Worm (Caenorhabditis elegans) whole organism, L1 larva: Measurements from ENCODE around the gene fbxl-4.

ENCODE experiments used
- ces-1 ChIP-seq: fragments of 150-350 bp; optimal IDR thresholded peaks from 2 replicates; lab custom pipeline; 2014; ENCODE audit warnings: missing biosample characterization, missing genetic modification reagents, missing genetic modification characterization
- dpl-1 ChIP-seq, 3 experiments: fragments of 150-350 bp in 2 of 3; sonication (generic microtip) in 1 of 3; optimal IDR thresholded peaks; 2 replicates each; lab custom pipeline; 2014 to 2017; ENCODE audit warnings: missing biosample characterization in 3 of 3, missing genetic modification characterization in 3 of 3, missing genetic modification reagents in 3 of 3
- efl-1 ChIP-seq, 4 experiments: fragments of 150-350 bp; optimal IDR thresholded peaks in 3 of 4; peaks in 1 of 4; 1 replicate in 1 of 4; 2 replicates in 3 of 4; lab custom pipeline; 2014; ENCODE audit warnings: missing biosample characterization in 2 of 4, missing genetic modification characterization in 2 of 4, missing genetic modification reagents in 2 of 4
- elt-2 ChIP-seq: sonication (generic microtip); optimal IDR thresholded peaks from 2 replicates; lab custom pipeline; 2016; ENCODE audit warnings: missing genetic modification characterization, mild to moderate bottlenecking, inconsistent platforms, missing compliant biosample characterization, missing genetic modification reagents
- fkh-10 ChIP-seq: sonication (generic microtip); optimal IDR thresholded peaks from 2 replicates; lab custom pipeline; 2017; ENCODE audit warnings: missing biosample characterization, missing genetic modification reagents, missing genetic modification characterization
- grh-1 ChIP-seq: fragments of 200-800 bp; sonication (Bioruptor generic); IDR thresholded peaks from 2 replicates; pipeline ENCODE4 v1.3.6; 2022; ENCODE audit warnings: missing genetic modification reagents, missing genetic modification characterization, missing compliant biosample characterization
- mab-9 ChIP-seq: fragments of 200-800 bp; sonication (Bioruptor generic); IDR thresholded peaks from 2 replicates; pipeline ENCODE4 v1.3.6; 2022; ENCODE audit warnings: missing genetic modification reagents, missing genetic modification characterization, missing compliant biosample characterization
- mef-2 ChIP-seq: fragments of 150-350 bp; optimal IDR thresholded peaks from 2 replicates; lab custom pipeline; 2014; ENCODE audit warnings: missing biosample characterization, missing genetic modification characterization
- nhr-12 ChIP-seq: sonication (generic microtip); optimal IDR thresholded peaks from 2 replicates; lab custom pipeline; 2017; ENCODE audit warnings: missing biosample characterization, missing genetic modification characterization
- nhr-237 ChIP-seq: fragments of 150-350 bp; optimal IDR thresholded peaks from 2 replicates; lab custom pipeline; 2014; ENCODE audit warnings: missing biosample characterization, missing genetic modification characterization
- sptf-1 ChIP-seq: fragments of 150-350 bp; optimal IDR thresholded peaks from 2 replicates; lab custom pipeline; 2014; ENCODE audit warnings: missing biosample characterization, missing genetic modification characterization
- unc-130 ChIP-seq: fragments of 150-350 bp; optimal IDR thresholded peaks from 2 replicates; lab custom pipeline; 2017; ENCODE audit warnings: missing biosample characterization, missing genetic modification characterization, inconsistent platforms

DNA sequence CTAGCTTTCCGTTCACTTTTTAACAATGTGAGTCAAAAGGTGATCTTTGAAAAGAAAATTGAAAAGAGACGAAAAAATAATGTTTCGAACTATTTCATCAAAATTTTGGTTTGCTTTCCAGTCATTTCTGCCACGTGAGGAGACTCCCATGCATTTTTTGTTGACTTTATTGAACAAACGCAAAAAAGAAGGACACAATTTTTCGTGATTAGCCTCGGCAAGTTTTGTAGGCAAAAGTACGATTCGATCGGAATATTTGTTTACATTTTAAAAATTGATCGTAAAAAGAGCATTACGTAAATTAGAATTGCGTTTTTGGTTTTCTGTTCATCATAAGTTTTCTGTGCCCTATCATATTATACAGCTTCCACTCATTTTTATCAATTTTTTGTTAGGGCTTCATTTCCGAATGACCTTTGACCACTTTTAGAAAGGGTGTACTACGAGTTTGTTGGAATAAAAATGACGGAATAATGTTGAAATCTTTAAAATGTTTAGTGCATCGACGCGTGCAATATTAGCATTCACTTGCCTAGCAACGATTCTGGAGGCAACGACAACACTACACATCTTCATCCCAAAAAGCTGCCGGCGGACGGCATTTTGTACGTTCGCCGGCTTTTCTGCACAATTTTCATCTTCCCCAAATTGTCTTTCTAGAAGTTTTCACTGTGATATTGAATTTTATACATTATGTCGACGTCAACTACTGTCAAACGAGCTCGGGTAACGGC is 56.5 kb downstream of the fbxl-4 start, which contains the start of gene C56E10.3:
- no peak for TF ChIP-seq dpl-1 (GFP tag; optimal IDR thresholded peaks at IDR 0.05; lab: Kevin White, UChicago)
- TF ChIP-seq nhr-237 (tag; lab: Kevin White, UChicago): no peak
- peak; percentile 65 for TF ChIP-seq elt-2 (tag; lab: Kevin White, UChicago)
- TF ChIP-seq ces-1: no peak
- TF ChIP-seq efl-1 (optimal IDR thresholded peaks at IDR 0.05; lab: Kevin White, UChicago): no peak
- TF ChIP-seq efl-1 (GFP tag; optimal IDR thresholded peaks at IDR 0.05 in 1 of 2; lab: Kevin White, UChicago): no peak
- TF ChIP-seq nhr-12 (tag; lab: Kevin White, UChicago): no peak
- no peak for TF ChIP-seq mef-2 (tag; lab: Kevin White, UChicago)
- no peak for TF ChIP-seq grh-1 (GFP tag; lab: Robert Waterston, UW)
- TF ChIP-seq sptf-1: no peak
- no peak for TF ChIP-seq mab-9
- no peak for TF ChIP-seq unc-130 (tag; lab: Kevin White, UChicago)
- TF ChIP-seq fkh-10 (GFP tag; lab: Kevin White, UChicago): no peak
